Worm (Caenorhabditis elegans): ENCODE measurements around the gene F17A2.16.
"Not testable (repeated sequence)": the region's sequence is repeated elsewhere in the genome, so short reads cannot be mapped to it uniquely, and the experiment has no call there.

F17A2.16 gene

ce11 chrX:12294263-12294662 lies 14.0 kb upstream of the F17A2.16 start, which contains the start of gene W06D11.1:
Gene W06D11.1 (plus strand): TSS chrX:12294563.
- TF ChIP-seq flt-1 (GFP tag; IDR thresholded peaks at IDR 0.05) (no peak), med-1 (GFP tag; optimal IDR thresholded peaks at IDR 0.05; ENCODE audit: insufficient read depth) (no peak), klf-2 (GFP tag; conservative IDR thresholded peaks at IDR 0.05) (no peak), ztf-23 (GFP tag; IDR thresholded peaks at IDR 0.05) (no peak), cog-1 (tag; optimal IDR thresholded peaks at IDR 0.05) (no peak)

ce11 chrX:12296392-12296791 lies 11.9 kb upstream of the F17A2.16 start, which contains the start of gene W06D11.2:
Gene W06D11.2 (minus strand): TSS chrX:12296730.
- TF ChIP-seq cog-1 (tag; optimal IDR thresholded peaks at IDR 0.05) = no peak
- TF ChIP-seq flt-1 (GFP tag; IDR thresholded peaks at IDR 0.05) = no peak
- TF ChIP-seq T22C8.4 (GFP tag; IDR thresholded peaks at IDR 0.05) = no peak
- no peak for TF ChIP-seq med-1 (GFP tag; optimal IDR thresholded peaks at IDR 0.05; ENCODE audit: insufficient read depth)
- no peak for TF ChIP-seq tab-1 (GFP tag; IDR thresholded peaks at IDR 0.05)
- no peak for TF ChIP-seq klf-2 (GFP tag; conservative IDR thresholded peaks at IDR 0.05)
- no peak for TF ChIP-seq ztf-23 (GFP tag; IDR thresholded peaks at IDR 0.05)
- TF ChIP-seq ref-1 (GFP tag; conservative IDR thresholded peaks at IDR 0.05) = no peak
- no peak for TF ChIP-seq ztf-29 (GFP tag; IDR thresholded peaks at IDR 0.05)

ce11 chrX:12298324-12298723 lies 9.9 kb upstream of the F17A2.16 start, which contains the start of gene W06D11.3:
Gene W06D11.3 (plus strand): TSS chrX:12298683.
- TF ChIP-seq ztf-29 (GFP tag; IDR thresholded peaks at IDR 0.05) = no peak
- TF ChIP-seq med-1 (GFP tag; optimal IDR thresholded peaks at IDR 0.05; ENCODE audit: insufficient read depth) = no peak
- TF ChIP-seq tab-1 (GFP tag; IDR thresholded peaks at IDR 0.05) = no peak
- no peak for TF ChIP-seq klf-2 (GFP tag; conservative IDR thresholded peaks at IDR 0.05)
- no peak for TF ChIP-seq ref-1 (GFP tag; conservative IDR thresholded peaks at IDR 0.05)
- TF ChIP-seq ztf-23 (GFP tag; IDR thresholded peaks at IDR 0.05) = no peak
- no peak for TF ChIP-seq cog-1 (tag; optimal IDR thresholded peaks at IDR 0.05)
- TF ChIP-seq flt-1 (GFP tag; IDR thresholded peaks at IDR 0.05) = no peak
- TF ChIP-seq T22C8.4 (GFP tag; IDR thresholded peaks at IDR 0.05) = no peak

ce11 chrX:12299834-12300233 lies 8.4 kb upstream of the F17A2.16 start, which contains the start of gene W06D11.5:
Gene W06D11.5 (plus strand): TSS chrX:12300134.
- no peak for TF ChIP-seq ztf-29 (GFP tag; IDR thresholded peaks at IDR 0.05)
- TF ChIP-seq tab-1 (GFP tag; IDR thresholded peaks at IDR 0.05) = no peak

- TF ChIP-seq med-1 (GFP tag; optimal IDR thresholded peaks at IDR 0.05; ENCODE audit: insufficient read depth); flt-1 (GFP tag; IDR thresholded peaks at IDR 0.05); ztf-29 (GFP tag; IDR thresholded peaks at IDR 0.05): not testable (repeated sequence)
These were observed 5.5 kb upstream of the F17A2.16 start, which contains the start of gene dot-1.3 for ce11 chrX:12302755-12303154. Gene dot-1.3 (minus strand): TSS chrX:12302855.

- TF ChIP-seq T22C8.4 (GFP tag; IDR thresholded peaks at IDR 0.05) (no peak), ztf-23 (GFP tag; IDR thresholded peaks at IDR 0.05) (no peak), tab-1 (GFP tag; IDR thresholded peaks at IDR 0.05) (no peak), klf-2 (GFP tag; conservative IDR thresholded peaks at IDR 0.05) (no peak)
These were observed 4.0 kb upstream of the F17A2.16 start for ce11 chrX:12304231-12304630.

ce11 chrX:12306565-12306964 lies 1.7 kb upstream of the F17A2.16 start, which contains the start of gene phf-32:
Gene phf-32 (plus strand): TSS chrX:12306865.
- TF ChIP-seq cog-1 (tag; optimal IDR thresholded peaks at IDR 0.05) (no peak), ztf-23 (GFP tag; IDR thresholded peaks at IDR 0.05) (no peak), med-1 (GFP tag; optimal IDR thresholded peaks at IDR 0.05; ENCODE audit: insufficient read depth) (no peak), tab-1 (GFP tag; IDR thresholded peaks at IDR 0.05) (no peak), T22C8.4 (GFP tag; IDR thresholded peaks at IDR 0.05) (no peak), flt-1 (GFP tag; IDR thresholded peaks at IDR 0.05) (no peak), ztf-29 (GFP tag; IDR thresholded peaks at IDR 0.05) (no peak), ref-1 (GFP tag; conservative IDR thresholded peaks at IDR 0.05) (no peak), klf-2 (GFP tag; conservative IDR thresholded peaks at IDR 0.05) (no peak)

- TF ChIP-seq ref-1 (GFP tag; conservative IDR thresholded peaks at IDR 0.05) = no peak
- no peak for TF ChIP-seq klf-2 (GFP tag; conservative IDR thresholded peaks at IDR 0.05)
- no peak for TF ChIP-seq med-1 (GFP tag; optimal IDR thresholded peaks at IDR 0.05; ENCODE audit: insufficient read depth)
- no peak for TF ChIP-seq cog-1 (tag; optimal IDR thresholded peaks at IDR 0.05)
- no peak for TF ChIP-seq tab-1 (GFP tag; IDR thresholded peaks at IDR 0.05)
These were observed 5.5 kb downstream of the F17A2.16 start for ce11 chrX:12313779-12314178.

- no peak for TF ChIP-seq klf-2 (GFP tag; conservative IDR thresholded peaks at IDR 0.05)
- no peak for TF ChIP-seq ref-1 (GFP tag; conservative IDR thresholded peaks at IDR 0.05)
- TF ChIP-seq flt-1 (GFP tag; IDR thresholded peaks at IDR 0.05) = no peak
- no peak for TF ChIP-seq ztf-23 (GFP tag; IDR thresholded peaks at IDR 0.05)
- TF ChIP-seq cog-1 (tag; optimal IDR thresholded peaks at IDR 0.05) = no peak
- TF ChIP-seq tab-1 (GFP tag; IDR thresholded peaks at IDR 0.05) = no peak
- no peak for TF ChIP-seq med-1 (GFP tag; optimal IDR thresholded peaks at IDR 0.05; ENCODE audit: insufficient read depth)
- TF ChIP-seq T22C8.4 (GFP tag; IDR thresholded peaks at IDR 0.05) = no peak
- no peak for TF ChIP-seq ztf-29 (GFP tag; IDR thresholded peaks at IDR 0.05)
These were observed 6.1 kb downstream of the F17A2.16 start for ce11 chrX:12314395-12314794.

- no peak for TF ChIP-seq ref-1 (GFP tag; conservative IDR thresholded peaks at IDR 0.05)
- TF ChIP-seq cog-1 (tag; optimal IDR thresholded peaks at IDR 0.05) = no peak
- no peak for TF ChIP-seq med-1 (GFP tag; optimal IDR thresholded peaks at IDR 0.05; ENCODE audit: insufficient read depth)
- no peak for TF ChIP-seq flt-1 (GFP tag; IDR thresholded peaks at IDR 0.05)
- no peak for TF ChIP-seq T22C8.4 (GFP tag; IDR thresholded peaks at IDR 0.05)
- no peak for TF ChIP-seq ztf-23 (GFP tag; IDR thresholded peaks at IDR 0.05)
- no peak for TF ChIP-seq klf-2 (GFP tag; conservative IDR thresholded peaks at IDR 0.05)
- TF ChIP-seq ztf-29 (GFP tag; IDR thresholded peaks at IDR 0.05) = no peak
- no peak for TF ChIP-seq tab-1 (GFP tag; IDR thresholded peaks at IDR 0.05)
These were observed 7.0 kb downstream of the F17A2.16 start, which contains the start of gene xtr-2 for ce11 chrX:12315268-12315667. Gene xtr-2 (plus strand): TSS chrX:12315568.

All from whole organism, midembryonic.